Worm (Caenorhabditis elegans): ENCODE results near the gene R11D1.2.

The R11D1.2 gene

DNA sequence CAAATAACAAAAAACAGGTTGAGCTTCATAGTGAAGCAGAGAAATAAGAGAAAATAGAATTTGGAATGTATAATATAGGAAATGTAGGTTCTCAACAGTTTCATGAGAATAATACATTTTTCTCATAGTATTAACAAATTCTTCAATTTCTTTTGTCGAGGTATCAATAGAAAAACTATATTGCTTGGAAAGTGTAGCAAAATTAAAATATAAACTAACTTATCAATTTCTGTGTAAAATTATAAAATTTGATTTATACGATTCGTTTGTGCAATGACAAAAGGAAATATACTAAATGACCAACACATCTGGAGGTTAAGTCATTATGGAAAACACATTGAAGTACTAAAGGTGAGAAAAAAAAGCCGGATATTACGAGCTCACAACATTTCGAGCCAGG lies 46.8 kb upstream of the R11D1.2 start, which contains the start of gene W05B10.3:
Gene W05B10.3, minus strand, starts transcription at position 101 of the 400 bp plus-strand sequence.
- TF ChIP-seq crh-2 (tag; optimal IDR thresholded peaks at IDR 0.05) (no peak), mbf-1 (tag; optimal IDR thresholded peaks at IDR 0.05) (no peak), Y55F3AM.14 (GFP tag; optimal IDR thresholded peaks at IDR 0.05) (no peak), skn-1 (tag; optimal IDR thresholded peaks at IDR 0.05) (no peak), nhr-77 (tag; optimal IDR thresholded peaks at IDR 0.05) (no peak), fos-1 (tag; optimal IDR thresholded peaks at IDR 0.05) (no peak)

DNA sequence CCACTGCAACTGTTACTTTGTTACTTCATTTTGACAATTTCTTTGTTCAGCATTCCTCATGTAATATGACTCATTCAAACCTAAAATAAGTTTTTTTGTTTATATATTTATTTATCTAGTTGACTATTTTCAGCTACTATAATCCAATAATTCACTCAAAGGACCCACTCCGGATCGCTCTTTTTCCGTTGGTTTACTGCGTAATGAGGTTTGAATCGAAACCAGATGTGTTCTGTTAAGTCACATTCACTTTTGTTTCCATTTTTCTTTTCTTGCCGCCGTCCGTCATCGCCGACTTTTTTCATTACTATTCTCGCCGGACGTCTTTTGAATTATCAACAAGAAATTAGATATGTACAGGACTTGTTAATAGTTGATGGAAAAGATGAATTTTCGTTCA lies 45.0 kb upstream of the R11D1.2 start:
- TF ChIP-seq crh-2 (tag; optimal IDR thresholded peaks at IDR 0.05), result no peak
- TF ChIP-seq nhr-237 (tag; optimal IDR thresholded peaks at IDR 0.05), result no peak
- no peak for TF ChIP-seq nhr-23 (tag; optimal IDR thresholded peaks at IDR 0.05)
- no peak for TF ChIP-seq aly-2 (tag; optimal IDR thresholded peaks at IDR 0.05)
- no peak for TF ChIP-seq snpc-4 (tag; optimal IDR thresholded peaks at IDR 0.05)
- no peak for TF ChIP-seq elt-1 (tag; optimal IDR thresholded peaks at IDR 0.05)
- no peak for TF ChIP-seq unc-62 (GFP tag; optimal IDR thresholded peaks at IDR 0.05)
- TF ChIP-seq nhr-21 (tag; optimal IDR thresholded peaks at IDR 0.05), result no peak
- no peak for TF ChIP-seq ztf-1 (GFP tag; conservative IDR thresholded peaks at IDR 0.05)
- no peak for TF ChIP-seq C34F6.9 (tag; optimal IDR thresholded peaks at IDR 0.05)
- TF ChIP-seq nhr-11 (tag; optimal IDR thresholded peaks at IDR 0.05), result no peak
- TF ChIP-seq peb-1 (tag; optimal IDR thresholded peaks at IDR 0.05), result no peak

DNA sequence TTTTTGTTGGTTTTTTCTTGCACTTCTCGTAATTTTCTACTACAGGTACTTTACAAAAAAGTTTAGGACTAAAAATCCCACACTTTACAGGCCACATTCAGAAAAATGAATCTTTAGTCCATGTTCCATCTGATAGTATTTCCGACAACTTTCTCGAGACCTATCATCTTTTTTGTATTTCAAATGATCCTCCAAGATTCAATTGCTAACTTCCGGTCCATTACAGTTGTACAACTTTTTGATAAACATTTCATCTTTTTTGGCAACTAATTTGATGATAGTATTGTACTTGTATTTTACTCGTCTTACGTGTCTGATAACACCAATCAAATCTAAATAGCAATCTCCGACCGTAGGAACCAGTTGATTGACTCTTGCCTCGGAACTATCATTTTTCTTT lies 41.0 kb upstream of the R11D1.2 start:
- TF ChIP-seq nhr-129 (tag; optimal IDR thresholded peaks at IDR 0.05) (no peak), egl-27 (tag; optimal IDR thresholded peaks at IDR 0.05) (no peak), snpc-4 (tag; optimal IDR thresholded peaks at IDR 0.05) (no peak), aly-2 (tag; optimal IDR thresholded peaks at IDR 0.05) (no peak), nhr-11 (tag; optimal IDR thresholded peaks at IDR 0.05) (no peak), nhr-25 (tag; optimal IDR thresholded peaks at IDR 0.05) (no peak), unc-62 (GFP tag; optimal IDR thresholded peaks at IDR 0.05) (no peak), zag-1 (tag; optimal IDR thresholded peaks at IDR 0.05) (no peak), unc-39 (tag; optimal IDR thresholded peaks at IDR 0.05) (no peak), sem-4 (tag; optimal IDR thresholded peaks at IDR 0.05) (no peak)

DNA sequence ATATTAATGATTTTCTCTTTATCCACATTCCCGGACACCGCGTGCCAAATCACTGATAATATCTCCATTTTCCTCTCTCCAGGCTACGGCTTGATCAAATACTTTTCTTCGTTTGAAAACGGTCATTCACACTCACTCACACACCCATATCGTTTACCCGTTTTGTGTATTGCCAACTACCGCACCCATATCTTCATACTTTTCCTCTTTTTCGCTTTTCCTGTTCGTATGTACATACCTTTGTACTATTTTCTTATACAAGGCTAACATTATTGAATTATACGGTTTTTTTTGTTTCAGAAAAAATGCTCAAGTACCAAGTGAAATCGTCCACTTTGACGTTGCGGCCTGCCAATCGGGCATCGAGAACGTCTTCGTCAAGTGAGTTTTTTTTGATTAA lies 40.5 kb upstream of the R11D1.2 start, which contains the start of gene W05B10.4:
Gene W05B10.4, plus strand, starts transcription at position 301 of the 400 bp plus-strand sequence.
- no peak for TF ChIP-seq sma-9 (GFP tag; optimal IDR thresholded peaks at IDR 0.05)
- no peak for TF ChIP-seq sma-9 (tag; optimal IDR thresholded peaks at IDR 0.05)
- TF ChIP-seq lin-39 (tag; optimal IDR thresholded peaks at IDR 0.05), result no peak
- no peak for TF ChIP-seq unc-39 (tag; optimal IDR thresholded peaks at IDR 0.05)
- TF ChIP-seq ceh-82 (tag; optimal IDR thresholded peaks at IDR 0.05), result no peak
- TF ChIP-seq nhr-11 (tag; optimal IDR thresholded peaks at IDR 0.05), result no peak
- TF ChIP-seq ztf-1 (GFP tag; conservative IDR thresholded peaks at IDR 0.05), result no peak
- no peak for TF ChIP-seq ztf-4 (tag; optimal IDR thresholded peaks at IDR 0.05)
- TF ChIP-seq alr-1 (tag; optimal IDR thresholded peaks at IDR 0.05), result no peak

DNA sequence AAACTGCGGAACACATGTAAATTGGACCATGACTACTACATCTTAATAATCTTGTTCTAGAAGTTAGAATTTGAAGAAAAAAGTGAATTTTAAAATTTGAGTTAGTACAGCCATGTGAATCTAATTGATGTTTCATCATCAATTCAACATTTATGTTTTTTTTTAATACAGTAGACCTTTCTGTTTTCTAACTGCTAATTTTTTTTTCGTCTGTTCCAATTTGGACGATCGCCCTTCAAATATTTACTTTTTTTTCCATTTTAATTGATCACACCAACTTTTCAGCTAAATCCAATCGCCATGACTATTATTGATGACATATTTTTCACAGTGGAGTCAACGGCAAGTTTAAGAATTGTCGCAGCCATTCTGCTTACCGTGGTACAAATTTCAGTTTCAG lies 37.8 kb upstream of the R11D1.2 start, which contains the start of gene srx-116:
Gene srx-116, plus strand, starts transcription at position 301 of the 400 bp plus-strand sequence.
- TF ChIP-seq ama-1 (optimal IDR thresholded peaks at IDR 0.05), result no peak
- TF ChIP-seq unc-55 (GFP tag; optimal IDR thresholded peaks at IDR 0.05), result no peak
- TF ChIP-seq nhr-11 (tag; optimal IDR thresholded peaks at IDR 0.05), result no peak
- TF ChIP-seq mab-5 (tag; optimal IDR thresholded peaks at IDR 0.05), result no peak
- TF ChIP-seq ztf-11 (tag; optimal IDR thresholded peaks at IDR 0.05), result no peak
- no peak for TF ChIP-seq ZK546.5 (tag; optimal IDR thresholded peaks at IDR 0.05)
- no peak for TF ChIP-seq mdl-1 (tag; optimal IDR thresholded peaks at IDR 0.05)
- no peak for TF ChIP-seq sma-3 (GFP tag; optimal IDR thresholded peaks at IDR 0.05)
- TF ChIP-seq ceh-16 (tag; optimal IDR thresholded peaks at IDR 0.05), result no peak
- TF ChIP-seq ztf-1 (GFP tag; conservative IDR thresholded peaks at IDR 0.05), result no peak
- TF ChIP-seq snpc-4 (tag; optimal IDR thresholded peaks at IDR 0.05), result no peak
- TF ChIP-seq fos-1 (tag; optimal IDR thresholded peaks at IDR 0.05), result no peak

Measured in whole organism, L2 larva.